Worm (Caenorhabditis elegans) whole organism, L1 larva: Measurements from ENCODE around the gene F36G3.2.

Experiments used
- aha-1 ChIP-seq: fragments of 150-350 bp; optimal IDR thresholded peaks from 2 replicates; lab custom pipeline; 2014; ENCODE audit warnings: missing biosample characterization, missing genetic modification characterization
- aly-2 ChIP-seq: fragments of 150-350 bp; optimal IDR thresholded peaks from 2 replicates; lab custom pipeline; 2014; ENCODE audit warnings: missing biosample characterization, missing genetic modification characterization
- ama-1 ChIP-seq: fragments of 150-350 bp; optimal IDR thresholded peaks from 2 replicates; lab custom pipeline; 2014
- blmp-1 ChIP-seq: fragments of 150-350 bp; optimal IDR thresholded peaks from 2 replicates; lab custom pipeline; 2014; ENCODE audit warnings: missing biosample characterization, missing genetic modification characterization
- ceh-8 ChIP-seq: fragments of 200-800 bp; sonication (Bioruptor generic); optimal IDR thresholded peaks from 2 replicates; lab custom pipeline; 2018; ENCODE audit warnings: mild to moderate bottlenecking, missing genetic modification characterization, moderate library complexity, missing compliant biosample characterization
- fkh-10 ChIP-seq: sonication (generic microtip); optimal IDR thresholded peaks from 2 replicates; lab custom pipeline; 2017; ENCODE audit warnings: missing biosample characterization, missing genetic modification reagents, missing genetic modification characterization
- fos-1 ChIP-seq: fragments of 150-350 bp; optimal IDR thresholded peaks from 2 replicates; lab custom pipeline; 2014; ENCODE audit warnings: missing biosample characterization, missing genetic modification characterization
- lin-39 ChIP-seq: fragments of 150-350 bp; optimal IDR thresholded peaks from 2 replicates; lab custom pipeline; 2014; ENCODE audit warnings: missing biosample characterization, missing genetic modification reagents, missing genetic modification characterization
- nhr-12 ChIP-seq: sonication (generic microtip); optimal IDR thresholded peaks from 2 replicates; lab custom pipeline; 2017; ENCODE audit warnings: missing biosample characterization, missing genetic modification characterization
- nhr-28 ChIP-seq: fragments of 150-350 bp; optimal IDR thresholded peaks from 2 replicates; lab custom pipeline; 2014; ENCODE audit warnings: missing biosample characterization, missing genetic modification characterization
- nhr-90 ChIP-seq: sonication (generic microtip); optimal IDR thresholded peaks from 2 replicates; lab custom pipeline; 2016; ENCODE audit warnings: mild to moderate bottlenecking, missing genetic modification characterization, missing compliant biosample characterization; ENCODE audit not compliant: poor library complexity
- sox-4 ChIP-seq: sonication (generic microtip); optimal IDR thresholded peaks from 2 replicates; lab custom pipeline; 2016; ENCODE audit warnings: missing genetic modification characterization, missing compliant biosample characterization

ce11 chrX:9840864-9841263 is 46.8 kb upstream of the F36G3.2 start:
- TF ChIP-seq aha-1 (no peak), nhr-12 (tag; lab: Kevin White, UChicago) (no peak), blmp-1 (tag; lab: Kevin White, UChicago) (no peak), sox-4 (tag; lab: Kevin White, UChicago) (no peak), lin-39 (tag; lab: Kevin White, UChicago) (peak; percentile 72), aly-2 (tag; lab: Kevin White, UChicago) (no peak), ama-1 (lab: Kevin White, UChicago) (no peak), nhr-28 (tag; lab: Kevin White, UChicago) (no peak), ceh-8 (no peak), fkh-10 (GFP tag; lab: Kevin White, UChicago) (no peak), nhr-90 (tag; lab: Kevin White, UChicago) (no peak), fos-1 (tag; lab: Kevin White, UChicago) (no peak)
